Worm (Caenorhabditis elegans): ENCODE data around the gene Y38H6C.8.

DNA sequence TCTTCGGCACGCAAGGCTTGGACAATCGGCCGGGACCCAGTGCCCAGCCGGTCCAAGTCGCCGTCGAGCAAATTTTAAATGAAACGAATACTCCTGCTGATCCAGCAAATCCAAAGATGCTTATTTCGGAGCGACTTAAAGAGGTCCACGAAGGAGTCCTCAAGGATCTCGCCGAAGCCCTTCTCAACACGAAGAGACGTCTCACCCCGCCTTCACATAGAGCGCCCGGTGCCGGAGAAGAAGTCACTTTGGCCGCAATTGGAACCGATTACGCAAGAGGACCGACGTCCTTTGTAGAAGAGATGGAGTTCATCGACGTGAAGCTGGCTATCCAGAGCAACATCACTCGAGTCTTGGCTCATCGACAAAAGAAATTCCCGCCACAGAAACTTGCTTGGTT, 4.3 kb upstream of the Y38H6C.8 start:
- no peak for TF ChIP-seq W03F9.2 (tag; optimal IDR thresholded peaks at IDR 0.05)
- TF ChIP-seq dao-5 (tag; optimal IDR thresholded peaks at IDR 0.05), result no peak

All from whole organism, L4/young adult.